Worm (Caenorhabditis elegans): ENCODE results near the gene srd-40.

DNA sequence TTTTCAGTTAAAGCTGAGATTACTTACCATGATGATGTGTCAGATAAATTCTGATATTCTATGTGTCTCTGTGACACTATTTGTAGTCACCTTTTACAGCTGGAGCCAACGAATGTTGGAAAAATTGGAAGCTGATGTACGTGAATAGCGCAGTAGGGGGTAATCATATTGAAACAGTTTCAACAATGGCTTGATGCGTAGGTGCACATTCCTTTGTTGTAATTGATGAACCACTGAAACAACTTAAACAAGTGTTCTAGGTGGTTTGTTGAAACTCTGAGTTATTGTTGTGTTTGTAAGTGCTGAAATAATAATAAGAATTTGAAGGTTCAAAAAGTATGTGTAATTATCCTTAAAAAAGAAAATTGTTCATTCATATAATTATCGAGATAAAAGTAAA is 33.0 kb downstream of the srd-40 start, which contains the start of gene nspc-12:
- TF ChIP-seq ama-1 (optimal IDR thresholded peaks at IDR 0.05) (no peak), jun-1 (tag; optimal IDR thresholded peaks at IDR 0.05) (no peak)
